Fruit fly (Drosophila melanogaster) whole organism, wandering third instar larva: ENCODE results near the gene CG45002.
A peak's percentile ranks its signal among the peaks of the same experiment; 100 is the strongest.

Experiments
- CG32264 ChIP-seq: fragments of 200-800 bp; sonication (Bioruptor generic); optimal IDR thresholded peaks from 2 replicates; lab custom pipeline; 2016; ENCODE audit warnings: missing biosample characterization, missing genetic modification characterization
- CrebA ChIP-seq: fragments of 200-800 bp; sonication (Bioruptor generic); optimal IDR thresholded peaks from 2 replicates; lab custom pipeline; 2016; ENCODE audit warnings: missing biosample characterization, mild to moderate bottlenecking, missing genetic modification characterization, borderline replicate concordance
- Hr78 ChIP-seq: fragments of >200 bp; optimal IDR thresholded peaks from 2 replicates; lab custom pipeline; 2017; ENCODE audit warnings: missing biosample characterization, missing genetic modification characterization
- Jra ChIP-seq: sonication (Bioruptor generic); optimal IDR thresholded peaks from 2 replicates; lab custom pipeline; 2016; ENCODE audit warnings: missing biosample characterization, missing genetic modification characterization
- Mio ChIP-seq: sonication (Bioruptor generic); optimal IDR thresholded peaks from 2 replicates; lab custom pipeline; 2016; ENCODE audit warnings: missing biosample characterization, missing genetic modification characterization
- Vsx2 ChIP-seq: fragments of 200-300, 225-300 bp; sonication (Bioruptor generic); optimal IDR thresholded peaks from 2 replicates; lab custom pipeline; 2018; ENCODE audit warnings: missing biosample characterization, missing genetic modification characterization; ENCODE audit not compliant: partially characterized antibody
- fru ChIP-seq: fragments of 200-800 bp; sonication (Bioruptor generic); optimal IDR thresholded peaks from 3 replicates; lab custom pipeline; 2016; ENCODE audit warnings: missing biosample characterization, mild to moderate bottlenecking, missing genetic modification characterization
- h ChIP-seq: fragments of 200-800 bp; sonication (Bioruptor generic); optimal IDR thresholded peaks from 3 replicates; lab custom pipeline; 2016; ENCODE audit warnings: missing biosample characterization, mild to moderate bottlenecking, missing genetic modification characterization
- jim ChIP-seq: fragments of 175-275, 200-325 bp; sonication (Bioruptor generic); optimal IDR thresholded peaks from 2 replicates; lab custom pipeline; 2016; ENCODE audit warnings: missing biosample characterization, mild to moderate bottlenecking, missing genetic modification characterization
- pan ChIP-seq: fragments of >200 bp; optimal IDR thresholded peaks from 2 replicates; lab custom pipeline; 2017
- psq ChIP-seq: fragments of 200-800 bp; sonication (Bioruptor generic); optimal IDR thresholded peaks from 3 replicates; lab custom pipeline; 2017; ENCODE audit warnings: missing biosample characterization, mild to moderate bottlenecking, missing genetic modification characterization, moderate library complexity
- sage ChIP-seq: fragments of 200-800 bp; sonication (Bioruptor generic); optimal IDR thresholded peaks from 2 replicates; lab custom pipeline; 2016; ENCODE audit warnings: missing biosample characterization, mild to moderate bottlenecking, missing genetic modification characterization
- sv ChIP-seq: fragments of 200-800 bp; sonication (Bioruptor generic); optimal IDR thresholded peaks from 3 replicates; lab custom pipeline; 2016; ENCODE audit warnings: missing biosample characterization, missing genetic modification characterization
- usp ChIP-seq: fragments of >200 bp; optimal IDR thresholded peaks from 2 replicates; lab custom pipeline; 2017; ENCODE audit warnings: missing biosample characterization, missing genetic modification characterization

DNA sequence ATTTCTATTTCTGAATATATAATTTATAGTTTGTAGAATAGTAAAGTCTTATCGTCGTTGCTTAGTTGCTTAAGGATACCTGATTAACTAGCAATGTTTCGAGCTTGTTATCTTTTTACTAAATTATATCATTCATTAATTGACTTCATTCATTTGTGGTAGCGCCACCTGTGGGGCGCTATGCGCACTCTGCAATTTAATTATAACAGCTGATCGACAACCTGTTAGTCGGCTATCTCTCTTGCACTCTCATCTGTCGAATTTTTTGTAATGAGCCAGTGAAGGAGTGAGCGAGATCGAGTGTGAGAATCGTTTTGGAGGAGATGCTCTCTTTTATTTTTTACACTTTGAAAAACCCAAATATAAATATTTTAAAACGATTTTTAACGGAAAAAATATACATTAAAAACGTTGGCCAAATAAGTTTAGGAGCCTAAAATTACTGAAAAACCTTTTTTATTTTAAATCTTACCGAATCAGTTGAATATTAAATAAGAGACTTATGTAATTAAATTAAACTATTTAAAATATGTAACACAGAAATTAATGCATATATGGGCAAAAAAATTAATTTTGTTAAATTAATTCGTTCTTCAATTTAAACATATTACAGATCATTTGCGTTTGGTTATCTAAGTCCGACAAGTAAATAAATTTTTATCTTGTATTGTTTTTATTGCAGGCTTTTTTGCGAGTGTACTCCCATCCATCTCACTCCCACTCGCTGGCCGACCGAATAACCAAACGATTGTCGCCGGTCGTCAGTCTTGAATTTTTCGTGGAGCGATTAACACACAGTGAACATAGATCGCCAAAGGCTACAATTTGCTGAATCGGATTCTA lies 24.8 kb upstream of the CG45002 start, which contains the start of the genes CG16700 and CG4991:
- peak; percentile 62 for TF ChIP-seq h (GFP tag; lab: Kevin White, UChicago)
- TF ChIP-seq Hr78 (GFP tag; lab: Kevin White, UChicago) = no peak
- no peak for TF ChIP-seq sv (GFP tag; lab: Kevin White, UChicago)
- TF ChIP-seq CrebA (GFP tag; lab: Kevin White, UChicago) = no peak
- no peak for TF ChIP-seq usp (GFP tag; lab: Kevin White, UChicago)
- no peak for TF ChIP-seq pan
- no peak for TF ChIP-seq sage (GFP tag; lab: Kevin White, UChicago)
- peak; percentile 74 for TF ChIP-seq psq (GFP tag; lab: Kevin White, UChicago)
- TF ChIP-seq CG32264 (GFP tag; lab: Kevin White, UChicago) = no peak
- peak; percentile 29 for TF ChIP-seq Jra
- peak; percentile 31 for TF ChIP-seq Vsx2 (GFP tag; lab: Kevin White, UChicago)
- TF ChIP-seq fru (GFP tag; lab: Kevin White, UChicago) = peak; percentile 71
- TF ChIP-seq jim = no peak
- no peak for TF ChIP-seq Mio
